Worm (Caenorhabditis elegans): Measurements from ENCODE around the gene bcl-11.

Gene bcl-11

ce11 chrV:6341078-6341638, 14.7 kb upstream of the bcl-11 start:
- no peak for TF ChIP-seq hlh-13 (GFP tag; optimal IDR thresholded peaks at IDR 0.05)
- no peak for TF ChIP-seq nhr-11 (tag; optimal IDR thresholded peaks at IDR 0.05)
- peak; percentile 12 for TF ChIP-seq unc-42 (tag; optimal IDR thresholded peaks at IDR 0.05)
- TF ChIP-seq sdc-2 (tag; optimal IDR thresholded peaks at IDR 0.05) = no peak

- TF ChIP-seq elt-4 (tag; optimal IDR thresholded peaks at IDR 0.05) (no peak), hlh-8 (tag; optimal IDR thresholded peaks at IDR 0.05) (peak; percentile 54), ceh-30 (tag; optimal IDR thresholded peaks at IDR 0.05) (no peak), Y22D7AL.16 (tag; optimal IDR thresholded peaks at IDR 0.05) (no peak), lim-6 (tag; optimal IDR thresholded peaks at IDR 0.05) (no peak), ceh-18 (tag; optimal IDR thresholded peaks at IDR 0.05) (peak; percentile 84), ahr-1 (tag; optimal IDR thresholded peaks at IDR 0.05) (no peak), pros-1 (tag; optimal IDR thresholded peaks at IDR 0.05) (no peak), nhr-232 (tag; optimal IDR thresholded peaks at IDR 0.05) (no peak), dve-1 (tag; optimal IDR thresholded peaks at IDR 0.05) (no peak), sox-4 (tag; optimal IDR thresholded peaks at IDR 0.05) (no peak), pha-2 (tag; optimal IDR thresholded peaks at IDR 0.05) (no peak), ceh-19 (GFP tag; optimal IDR thresholded peaks at IDR 0.05) (no peak), tbx-7 (tag; optimal IDR thresholded peaks at IDR 0.05) (no peak), sox-2 (GFP tag; IDR thresholded peaks at IDR 0.05) (no peak), C38D4.7 (GFP tag; optimal IDR thresholded peaks at IDR 0.05) (no peak), sdc-2 (tag; optimal IDR thresholded peaks at IDR 0.05) (no peak), C08G9.2 (tag; optimal IDR thresholded peaks at IDR 0.05) (no peak), lin-11 (tag; optimal IDR thresholded peaks at IDR 0.05) (no peak), unc-55 (GFP tag; optimal IDR thresholded peaks at IDR 0.05) (no peak), mec-3 (tag; optimal IDR thresholded peaks at IDR 0.05; ENCODE audit: borderline replicate concordance) (no peak), pha-4 (tag; optimal IDR thresholded peaks at IDR 0.05) (no peak), rnt-1 (tag; optimal IDR thresholded peaks at IDR 0.05) (peak; percentile 10), ceh-22 (tag; optimal IDR thresholded peaks at IDR 0.05) (no peak), ceh-34 (tag; optimal IDR thresholded peaks at IDR 0.05) (no peak), ceh-2 (tag; optimal IDR thresholded peaks at IDR 0.05) (no peak), F13H6.1 (tag; optimal IDR thresholded peaks at IDR 0.05) (peak; percentile 51)
Measured at ce11 chrV:6342502-6342901, 13.3 kb upstream of the bcl-11 start.

ce11 chrV:6344531-6345171, 11.2 kb upstream of the bcl-11 start:
- TF ChIP-seq nhr-232 (tag; optimal IDR thresholded peaks at IDR 0.05) (no peak), hlh-8 (tag; optimal IDR thresholded peaks at IDR 0.05) (no peak), F13H6.1 (tag; optimal IDR thresholded peaks at IDR 0.05) (peak; percentile 48), hlh-13 (GFP tag; optimal IDR thresholded peaks at IDR 0.05) (no peak), ets-4 (tag; optimal IDR thresholded peaks at IDR 0.05) (no peak), ref-2 (tag; optimal IDR thresholded peaks at IDR 0.05) (no peak), K02D7.2 (tag; optimal IDR thresholded peaks at IDR 0.05) (no peak), unc-3 (GFP tag; conservative IDR thresholded peaks at IDR 0.05) (no peak), unc-3 (tag; optimal IDR thresholded peaks at IDR 0.05) (no peak), pax-1 (tag; optimal IDR thresholded peaks at IDR 0.05) (no peak), hlh-6 (tag; optimal IDR thresholded peaks at IDR 0.05) (no peak), ceh-18 (tag; optimal IDR thresholded peaks at IDR 0.05) (peak; percentile 21), ceh-48 (tag; optimal IDR thresholded peaks at IDR 0.05) (no peak)
